Worm (Caenorhabditis elegans) whole organism, L1 larva: ENCODE results near the gene cyp-13B1.

ENCODE experiments used
- C04F5.9 ChIP-seq: sonication (generic microtip); optimal IDR thresholded peaks from 2 replicates; lab custom pipeline; 2016; ENCODE audit warnings: missing genetic modification characterization, missing compliant biosample characterization
- aha-1 ChIP-seq: fragments of 150-350 bp; optimal IDR thresholded peaks from 2 replicates; lab custom pipeline; 2014; ENCODE audit warnings: missing biosample characterization, missing genetic modification characterization
- blmp-1 ChIP-seq: fragments of 150-350 bp; optimal IDR thresholded peaks from 2 replicates; lab custom pipeline; 2014; ENCODE audit warnings: missing biosample characterization, missing genetic modification characterization
- ces-1 ChIP-seq: fragments of 150-350 bp; optimal IDR thresholded peaks from 2 replicates; lab custom pipeline; 2014; ENCODE audit warnings: missing biosample characterization, missing genetic modification reagents, missing genetic modification characterization
- egl-13 ChIP-seq: sonication (generic microtip); optimal IDR thresholded peaks from 2 replicates; lab custom pipeline; 2016; ENCODE audit warnings: missing genotype, missing genetic modification reagents, missing genetic modification characterization, missing compliant biosample characterization
- elt-3 ChIP-seq, 6 experiments: fragments of 150-350 bp in 1 of 6; sonication (generic microtip); optimal IDR thresholded peaks; 2 replicates each; lab custom pipeline; 2017 to 2018; ENCODE audit warnings: missing biosample characterization in 6 of 6, missing genetic modification characterization in 6 of 6, inconsistent platforms in 1 of 6
- nhr-12 ChIP-seq: sonication (generic microtip); optimal IDR thresholded peaks from 2 replicates; lab custom pipeline; 2017; ENCODE audit warnings: missing biosample characterization, missing genetic modification characterization
- nhr-19 ChIP-seq: fragments of 200-800 bp; sonication (Bioruptor generic); conservative IDR thresholded peaks from 2 replicates; pipeline ENCODE4 v1.3.6; 2022; ENCODE audit warnings: missing genetic modification characterization, missing compliant biosample characterization
- nhr-20 ChIP-seq: sonication (generic microtip); optimal IDR thresholded peaks from 2 replicates; lab custom pipeline; 2016; ENCODE audit warnings: mild to moderate bottlenecking, missing genetic modification characterization, missing compliant biosample characterization
- nhr-28 ChIP-seq: fragments of 150-350 bp; optimal IDR thresholded peaks from 2 replicates; lab custom pipeline; 2014; ENCODE audit warnings: missing biosample characterization, missing genetic modification characterization
- nhr-71 ChIP-seq: sonication (generic microtip); optimal IDR thresholded peaks from 2 replicates; lab custom pipeline; 2016; ENCODE audit warnings: mild to moderate bottlenecking, missing genetic modification characterization, moderate library complexity, missing compliant biosample characterization
- nhr-85 ChIP-seq: sonication (generic microtip); peaks from one replicate; lab custom pipeline; 2016; ENCODE audit warnings: missing genetic modification characterization, inconsistent platforms, missing compliant biosample characterization
- pqm-1 ChIP-seq: sonication (generic microtip); optimal IDR thresholded peaks from 3 replicates; lab custom pipeline; 2017; ENCODE audit warnings: missing biosample characterization, missing genetic modification characterization
- snu-23 ChIP-seq: sonication (generic microtip); optimal IDR thresholded peaks from 2 replicates; lab custom pipeline; 2016; ENCODE audit warnings: missing genetic modification characterization, missing compliant biosample characterization
- unc-130 ChIP-seq: fragments of 150-350 bp; optimal IDR thresholded peaks from 2 replicates; lab custom pipeline; 2017; ENCODE audit warnings: missing biosample characterization, missing genetic modification characterization, inconsistent platforms
- unc-30 ChIP-seq: sonication (generic microtip); optimal IDR thresholded peaks from 2 replicates; lab custom pipeline; 2017; ENCODE audit warnings: missing biosample characterization, missing genetic modification characterization
- zip-4 ChIP-seq: fragments of 200-800 bp; sonication (Bioruptor generic); optimal IDR thresholded peaks from 2 replicates; lab custom pipeline; 2018; ENCODE audit warnings: mild to moderate bottlenecking, missing genetic modification characterization, moderate library complexity, missing compliant biosample characterization
- ztf-11 ChIP-seq, 2 experiments: sonication (generic microtip); optimal IDR thresholded peaks; 2 replicates each; lab custom pipeline; 2016 to 2017; ENCODE audit warnings: missing genetic modification characterization in 2 of 2, missing biosample characterization in 1 of 2, missing compliant biosample characterization in 1 of 2

Gene cyp-13B1

DNA sequence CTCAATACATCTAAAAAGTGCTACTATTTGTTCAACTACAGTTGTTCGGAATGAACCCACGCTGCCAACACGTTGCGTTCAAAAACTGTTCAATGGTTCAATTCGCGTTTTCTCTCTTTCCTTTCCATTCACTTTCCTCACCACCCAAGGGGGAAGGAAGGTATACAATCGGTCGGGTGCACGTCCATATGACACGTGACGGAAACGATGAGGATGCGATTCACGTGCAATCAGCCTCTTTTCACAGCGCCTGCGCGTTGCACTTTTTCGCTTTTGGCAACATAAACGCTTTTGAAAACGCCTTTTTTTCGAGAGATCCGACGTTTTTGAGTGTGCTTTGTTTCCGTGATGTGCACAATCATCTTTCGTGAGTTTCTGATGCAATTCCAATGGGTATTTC, 50.9 kb downstream of the cyp-13B1 start (continued):
- TF ChIP-seq nhr-12 (tag; lab: Kevin White, UChicago) (no peak), ztf-11 (tag; optimal IDR thresholded peaks at IDR 0.05; lab: Kevin White, UChicago) (no peak), pqm-1 (tag; lab: Kevin White, UChicago) (no peak), elt-3 (tag; optimal IDR thresholded peaks at IDR 0.05; lab: Kevin White, UChicago) (peak in 5 of 6 experiments; percentile 53 to 91 (median 66)), egl-13 (no peak), snu-23 (GFP tag; lab: Kevin White, UChicago) (peak; percentile 93), ces-1 (no peak), C04F5.9 (tag; lab: Kevin White, UChicago) (peak; percentile 53), zip-4 (GFP tag; lab: Kevin White, UChicago) (peak; percentile 24), unc-130 (tag; lab: Kevin White, UChicago) (peak; percentile 85), aha-1 (peak; percentile 74)

- TF ChIP-seq nhr-85 (tag; lab: Kevin White, UChicago) (peak; percentile 56), nhr-71 (tag; lab: Kevin White, UChicago) (peak; percentile 20), unc-30 (no peak), blmp-1 (peak; percentile 84), nhr-20 (peak; percentile 42), nhr-19 (peak; percentile 33), nhr-28 (tag; lab: Kevin White, UChicago) (no peak), snu-23 (GFP tag; lab: Kevin White, UChicago) (peak; percentile 33)
- TF ChIP-seq, all 84 proteins: peak for 6
These were observed 51.8 kb downstream of the cyp-13B1 start for ce11 chrX:13357673-13358072.
